Worm (Caenorhabditis elegans): Measurements from ENCODE around the gene C29E4.17.
A peak's percentile ranks its signal among the peaks of the same experiment; 100 is the strongest.

C29E4.17 gene

DNA sequence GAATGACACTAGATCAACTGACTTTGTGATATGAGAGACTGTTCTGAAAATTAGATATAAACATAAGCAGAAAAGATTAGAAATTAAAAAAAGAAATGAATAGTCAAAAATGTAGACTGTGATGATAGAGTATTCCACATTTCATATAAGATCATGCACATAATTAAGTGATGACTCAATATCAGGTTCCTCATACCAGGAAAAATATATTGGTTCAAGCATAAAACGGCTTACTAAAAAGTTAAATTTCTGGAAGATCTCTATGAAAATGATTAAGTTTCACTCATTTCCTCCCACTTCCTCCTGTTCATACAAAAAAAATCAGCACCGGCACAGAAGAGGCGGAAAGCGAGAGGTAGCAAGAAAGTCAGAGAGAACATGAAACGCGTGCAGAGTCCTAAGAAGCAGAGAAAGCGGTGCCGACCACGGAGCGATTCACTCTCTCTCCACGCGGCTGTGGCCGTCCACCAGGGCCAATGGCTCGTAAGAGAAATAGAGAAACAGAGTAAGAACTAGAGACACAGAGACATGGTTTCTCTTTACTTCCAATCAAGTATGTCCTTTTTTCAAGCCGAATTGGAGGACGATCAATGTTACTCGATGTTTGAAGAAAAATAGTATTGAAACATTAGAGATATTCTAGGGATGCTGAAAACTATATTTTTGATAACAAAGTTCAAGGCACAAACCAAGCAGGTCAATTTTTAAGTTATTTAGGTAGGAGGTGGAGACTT lies 30.6 kb upstream of the C29E4.17 start, which contains the start of the genes ZK688.5 and fahd-1 (continued):
- no peak for TF ChIP-seq nhr-11 (tag; optimal IDR thresholded peaks at IDR 0.05)

DNA sequence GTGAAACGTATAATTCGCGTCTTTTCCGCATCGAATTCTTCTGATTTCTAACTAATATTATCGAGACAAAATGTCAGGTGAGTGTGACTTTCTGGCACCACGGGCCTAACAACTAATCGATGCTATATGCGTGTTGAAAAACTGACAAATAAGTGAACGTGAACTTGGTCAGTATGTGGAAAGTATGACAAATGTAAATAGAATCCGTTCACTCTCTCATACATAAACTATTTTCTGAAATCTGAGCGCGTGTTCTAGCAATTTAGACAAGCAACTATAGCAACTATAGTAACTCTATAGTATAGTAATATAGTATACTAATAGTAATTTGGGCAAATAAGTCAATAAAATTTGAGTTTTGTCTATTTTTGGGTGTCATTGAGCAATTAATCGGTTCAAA lies 30.0 kb upstream of the C29E4.17 start:
- TF ChIP-seq ZK546.5 (tag; optimal IDR thresholded peaks at IDR 0.05) (no peak), unc-55 (GFP tag; optimal IDR thresholded peaks at IDR 0.05) (no peak), ama-1 (optimal IDR thresholded peaks at IDR 0.05) (no peak), crh-2 (tag; optimal IDR thresholded peaks at IDR 0.05) (no peak), nhr-10 (tag; optimal IDR thresholded peaks at IDR 0.05) (no peak), ztf-11 (tag; optimal IDR thresholded peaks at IDR 0.05) (no peak), mdl-1 (tag; optimal IDR thresholded peaks at IDR 0.05) (no peak), unc-62 (GFP tag; optimal IDR thresholded peaks at IDR 0.05) (no peak), sma-9 (GFP tag; optimal IDR thresholded peaks at IDR 0.05) (no peak), sma-9 (tag; optimal IDR thresholded peaks at IDR 0.05) (no peak), alr-1 (tag; optimal IDR thresholded peaks at IDR 0.05) (no peak)

DNA sequence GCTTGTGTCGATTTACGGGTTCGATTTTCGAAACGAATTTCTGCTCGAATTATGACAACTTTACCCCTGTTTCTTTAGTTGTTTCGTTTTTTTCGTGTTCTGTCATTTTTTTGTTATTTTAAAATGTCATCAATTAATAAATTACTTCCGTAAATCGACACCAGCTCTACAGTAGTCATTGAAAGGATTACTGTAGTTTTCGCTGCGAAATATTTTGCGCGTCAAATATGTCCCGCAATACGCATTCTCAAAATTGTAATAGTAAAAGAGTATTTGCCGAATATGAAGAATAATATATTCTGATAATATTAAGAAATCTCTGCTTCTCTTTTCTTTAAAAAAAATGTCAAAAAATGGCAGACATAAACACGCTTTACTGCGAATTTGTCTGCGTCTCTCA lies 29.1 kb upstream of the C29E4.17 start:
- TF ChIP-seq lin-13 (GFP tag; optimal IDR thresholded peaks at IDR 0.05) (no peak), ZK546.5 (tag; optimal IDR thresholded peaks at IDR 0.05) (no peak), elt-1 (tag; optimal IDR thresholded peaks at IDR 0.05) (no peak), lin-39 (tag; optimal IDR thresholded peaks at IDR 0.05) (no peak)

DNA sequence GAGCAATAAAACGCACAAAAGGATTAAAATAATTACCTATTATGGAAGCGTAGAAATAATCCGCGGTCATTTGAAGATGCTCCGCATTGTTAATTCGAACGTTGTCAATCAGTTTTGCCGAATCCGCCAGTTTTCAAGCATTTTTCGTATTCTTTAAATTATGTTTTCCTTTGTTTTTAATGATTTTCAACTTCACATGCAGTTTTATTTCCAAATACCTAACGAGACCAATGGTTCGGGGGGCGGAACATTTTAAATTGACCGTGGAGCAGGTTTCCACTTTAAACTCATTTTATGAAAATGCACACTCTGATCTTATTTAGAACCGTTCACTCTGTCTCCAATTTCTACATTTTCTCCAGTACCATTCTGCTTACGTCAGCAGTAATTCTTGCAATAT lies 27.6 kb upstream of the C29E4.17 start, which contains the start of gene ZK688.4:
TSS of gene ZK688.4 (plus strand) at position 301 of the 400 bp plus-strand sequence.
- TF ChIP-seq F13H6.1 (tag; optimal IDR thresholded peaks at IDR 0.05) = no peak
- no peak for TF ChIP-seq peb-1 (tag; optimal IDR thresholded peaks at IDR 0.05)
- TF ChIP-seq ztf-1 (GFP tag; conservative IDR thresholded peaks at IDR 0.05) = no peak
- no peak for TF ChIP-seq unc-62 (GFP tag; optimal IDR thresholded peaks at IDR 0.05)
- TF ChIP-seq dmd-4 (tag; optimal IDR thresholded peaks at IDR 0.05) = no peak
- no peak for TF ChIP-seq unc-55 (GFP tag; optimal IDR thresholded peaks at IDR 0.05)
- TF ChIP-seq nhr-129 (tag; optimal IDR thresholded peaks at IDR 0.05) = no peak
- no peak for TF ChIP-seq nhr-237 (tag; optimal IDR thresholded peaks at IDR 0.05)

DNA sequence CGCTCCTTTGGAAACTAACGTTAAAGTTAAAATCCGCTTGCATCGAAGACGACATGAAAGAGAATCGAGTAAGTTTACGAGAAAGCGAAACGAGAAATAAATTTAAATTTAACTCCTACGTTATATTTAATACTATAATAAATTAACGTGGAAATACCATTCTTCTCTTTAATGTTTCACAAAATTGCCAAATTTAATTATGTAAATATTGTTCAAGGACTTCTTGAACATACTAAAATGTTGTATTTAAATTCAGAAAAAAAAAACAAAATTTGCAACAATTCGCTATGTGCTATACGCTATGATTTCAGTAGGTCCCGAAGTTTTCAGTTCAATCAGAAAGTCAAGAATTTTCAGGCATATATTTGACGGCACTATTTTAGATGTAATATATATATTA lies 25.4 kb upstream of the C29E4.17 start, which contains the start of gene ZK688.10:
TSS of gene ZK688.10 (minus strand) at position 101 of the 400 bp plus-strand sequence.
- TF ChIP-seq C34F6.9 (tag; optimal IDR thresholded peaks at IDR 0.05) (no peak), ZK546.5 (tag; optimal IDR thresholded peaks at IDR 0.05) (no peak), Y55F3AM.14 (GFP tag; optimal IDR thresholded peaks at IDR 0.05) (no peak)

DNA sequence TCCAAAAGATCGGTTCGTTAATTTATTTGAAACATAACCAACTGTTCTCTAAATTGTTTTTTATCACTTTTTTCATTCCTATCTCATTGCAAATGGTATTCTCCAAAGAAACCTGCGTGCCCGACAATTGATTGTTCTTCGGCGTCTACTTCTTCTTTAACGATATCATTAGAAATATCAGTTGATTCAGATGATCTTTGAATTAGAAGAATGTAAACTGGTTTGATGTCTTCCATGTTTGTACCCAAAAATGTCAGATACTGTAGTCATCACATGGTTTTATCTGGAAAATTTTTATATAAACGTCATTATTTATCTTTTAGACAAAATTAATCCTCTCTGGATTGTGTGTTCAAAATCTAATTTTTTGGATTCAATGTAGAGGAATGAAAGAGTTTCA lies 24.6 kb upstream of the C29E4.17 start:
- TF ChIP-seq elt-3 (tag; optimal IDR thresholded peaks at IDR 0.05) = no peak
- no peak for TF ChIP-seq lin-39 (tag; optimal IDR thresholded peaks at IDR 0.05)
- no peak for TF ChIP-seq mbf-1 (tag; optimal IDR thresholded peaks at IDR 0.05)
- TF ChIP-seq blmp-1 (tag; optimal IDR thresholded peaks at IDR 0.05; ENCODE audit: insufficient read depth) = peak; percentile 1
- no peak for TF ChIP-seq mab-5 (tag; optimal IDR thresholded peaks at IDR 0.05)
- no peak for TF ChIP-seq crh-2 (tag; optimal IDR thresholded peaks at IDR 0.05)
- no peak for TF ChIP-seq ztf-4 (tag; optimal IDR thresholded peaks at IDR 0.05)
- no peak for TF ChIP-seq ama-1 (optimal IDR thresholded peaks at IDR 0.05)
- TF ChIP-seq gmeb-1 (tag; optimal IDR thresholded peaks at IDR 0.05) = peak; percentile 45
- no peak for TF ChIP-seq nhr-6 (tag; optimal IDR thresholded peaks at IDR 0.05)
- no peak for TF ChIP-seq ceh-82 (tag; optimal IDR thresholded peaks at IDR 0.05)
- TF ChIP-seq nhr-21 (tag; optimal IDR thresholded peaks at IDR 0.05) = peak; percentile 81
- no peak for TF ChIP-seq fos-1 (tag; optimal IDR thresholded peaks at IDR 0.05)
- TF ChIP-seq nhr-11 (tag; optimal IDR thresholded peaks at IDR 0.05) = no peak
- TF ChIP-seq nhr-23 (tag; optimal IDR thresholded peaks at IDR 0.05) = no peak
- peak; percentile 55 for TF ChIP-seq sma-3 (GFP tag; optimal IDR thresholded peaks at IDR 0.05)
- no peak for TF ChIP-seq sem-4 (tag; optimal IDR thresholded peaks at IDR 0.05)
- no peak for TF ChIP-seq zag-1 (tag; optimal IDR thresholded peaks at IDR 0.05)
- no peak for TF ChIP-seq lin-13 (GFP tag; optimal IDR thresholded peaks at IDR 0.05)
- no peak for TF ChIP-seq mdl-1 (tag; optimal IDR thresholded peaks at IDR 0.05)
- TF ChIP-seq peb-1 (tag; optimal IDR thresholded peaks at IDR 0.05) = no peak
- no peak for TF ChIP-seq nhr-12 (tag; optimal IDR thresholded peaks at IDR 0.05)
- TF ChIP-seq ztf-11 (tag; optimal IDR thresholded peaks at IDR 0.05) = no peak
- TF ChIP-seq F13H6.1 (tag; optimal IDR thresholded peaks at IDR 0.05) = no peak
- no peak for TF ChIP-seq alr-1 (tag; optimal IDR thresholded peaks at IDR 0.05)
- TF ChIP-seq Y55F3AM.14 (GFP tag; optimal IDR thresholded peaks at IDR 0.05) = no peak
- TF ChIP-seq nhr-25 (tag; optimal IDR thresholded peaks at IDR 0.05) = peak; percentile 76
- no peak for TF ChIP-seq ZK546.5 (tag; optimal IDR thresholded peaks at IDR 0.05)
- no peak for TF ChIP-seq nhr-77 (tag; optimal IDR thresholded peaks at IDR 0.05)
- no peak for TF ChIP-seq nhr-237 (tag; optimal IDR thresholded peaks at IDR 0.05)
- TF ChIP-seq ztf-1 (GFP tag; conservative IDR thresholded peaks at IDR 0.05) = no peak
- TF ChIP-seq unc-39 (tag; optimal IDR thresholded peaks at IDR 0.05) = no peak
- TF ChIP-seq nhr-10 (tag; optimal IDR thresholded peaks at IDR 0.05) = no peak
- peak; percentile 73 for TF ChIP-seq sma-9 (GFP tag; optimal IDR thresholded peaks at IDR 0.05)
- TF ChIP-seq sma-9 (tag; optimal IDR thresholded peaks at IDR 0.05) = no peak
